Worm (Caenorhabditis elegans): ENCODE measurements around the gene C17H11.2.

- TF ChIP-seq ama-1 (optimal IDR thresholded peaks at IDR 0.05), result no peak
- no peak for TF ChIP-seq hnd-1 (tag; optimal IDR thresholded peaks at IDR 0.05)
- TF ChIP-seq tbx-11 (GFP tag; IDR thresholded peaks at IDR 0.05), result no peak
These were observed 19.1 kb upstream of the C17H11.2 start, which contains the start of gene F22F1.2 for ce11 chrX:8150621-8151020.
